Worm (Caenorhabditis elegans) whole organism, L3 larva: Measurements from ENCODE around the gene frpr-12.

Source experiments
- R02D3.7 ChIP-seq: fragments of 150-350 bp; optimal IDR thresholded peaks from 2 replicates; lab custom pipeline; 2014; ENCODE audit warnings: missing biosample characterization, missing genetic modification characterization
- ZK546.5 ChIP-seq: sonication (generic microtip); optimal IDR thresholded peaks from 2 replicates; lab custom pipeline; 2017; ENCODE audit warnings: missing biosample characterization, missing genetic modification characterization
- aly-2 ChIP-seq: fragments of 150-350 bp; optimal IDR thresholded peaks from 2 replicates; lab custom pipeline; 2014; ENCODE audit warnings: missing biosample characterization, missing genetic modification characterization
- ama-1 ChIP-seq: fragments of 150-350 bp; optimal IDR thresholded peaks from 2 replicates; lab custom pipeline; 2018
- ceh-16 ChIP-seq: sonication (generic microtip); optimal IDR thresholded peaks from 2 replicates; lab custom pipeline; 2017; ENCODE audit warnings: missing biosample characterization, missing genetic modification characterization
- ceh-28 ChIP-seq: fragments of 150-350 bp; optimal IDR thresholded peaks from 2 replicates; lab custom pipeline; 2014; ENCODE audit warnings: missing biosample characterization, missing genetic modification reagents, missing genetic modification characterization
- ceh-82 ChIP-seq: fragments of 150-350 bp; optimal IDR thresholded peaks from 2 replicates; lab custom pipeline; 2014; ENCODE audit warnings: missing biosample characterization, missing genetic modification characterization
- ceh-9 ChIP-seq: sonication (generic microtip); optimal IDR thresholded peaks from 2 replicates; lab custom pipeline; 2018; ENCODE audit warnings: missing biosample characterization, missing genetic modification characterization
- daf-12 ChIP-seq: fragments of 150-350 bp; optimal IDR thresholded peaks from 2 replicates; lab custom pipeline; 2014; ENCODE audit warnings: missing biosample characterization, missing genetic modification reagents, missing genetic modification characterization
- egl-27 ChIP-seq: sonication (generic microtip); optimal IDR thresholded peaks from 4 replicates; lab custom pipeline; 2017; ENCODE audit warnings: missing biosample characterization, missing genetic modification reagents, missing genetic modification characterization
- egl-5 ChIP-seq: fragments of 150-350 bp; optimal IDR thresholded peaks from 2 replicates; lab custom pipeline; 2017; ENCODE audit warnings: missing biosample characterization, missing genetic modification reagents, missing genetic modification characterization, inconsistent platforms
- elt-1 ChIP-seq: fragments of 150-350 bp; optimal IDR thresholded peaks from 2 replicates; lab custom pipeline; 2014; ENCODE audit warnings: missing biosample characterization, missing genetic modification characterization
- elt-2 ChIP-seq: sonication (generic microtip); optimal IDR thresholded peaks from 2 replicates; lab custom pipeline; 2016; ENCODE audit warnings: missing genetic modification reagents, mild to moderate bottlenecking, missing genetic modification characterization, missing compliant biosample characterization
- elt-3 ChIP-seq, 3 experiments: fragments of 150-350 bp in 1 of 3; sonication (generic microtip) in 2 of 3; optimal IDR thresholded peaks; 2 replicates in 2 of 3; 4 replicates in 1 of 3; lab custom pipeline; 2014 to 2017; ENCODE audit warnings: missing biosample characterization in 3 of 3, missing genetic modification characterization in 3 of 3
- fkh-2 ChIP-seq: fragments of 150-350 bp; optimal IDR thresholded peaks from 2 replicates; lab custom pipeline; 2014; ENCODE audit warnings: missing biosample characterization, missing genetic modification reagents, missing genetic modification characterization
- fos-1 ChIP-seq: fragments of 150-350 bp; optimal IDR thresholded peaks from 2 replicates; lab custom pipeline; 2014; ENCODE audit warnings: missing biosample characterization, missing genetic modification characterization
- hmg-11 ChIP-seq: sonication (generic microtip); optimal IDR thresholded peaks from 2 replicates; lab custom pipeline; 2016; ENCODE audit warnings: missing genetic modification characterization, missing compliant biosample characterization
- jun-1 ChIP-seq: fragments of 150-350 bp; optimal IDR thresholded peaks from 2 replicates; lab custom pipeline; 2014; ENCODE audit warnings: missing biosample characterization, missing genetic modification reagents, missing genetic modification characterization
- lin-15B ChIP-seq: fragments of 150-350 bp; optimal IDR thresholded peaks from 2 replicates; lab custom pipeline; 2014; ENCODE audit warnings: missing biosample characterization, missing genetic modification characterization
- lin-39 ChIP-seq: fragments of 150-350 bp; optimal IDR thresholded peaks from 2 replicates; lab custom pipeline; 2018; ENCODE audit warnings: missing biosample characterization, missing genetic modification reagents, missing genetic modification characterization
- mdl-1 ChIP-seq: fragments of 150-350 bp; optimal IDR thresholded peaks from 2 replicates; lab custom pipeline; 2014; ENCODE audit warnings: missing biosample characterization, missing genetic modification characterization
- mml-1 ChIP-seq: fragments of 150-350 bp; sonication (generic microtip); optimal IDR thresholded peaks from 3 replicates; lab custom pipeline; 2014; ENCODE audit warnings: missing biosample characterization, missing genetic modification characterization
- nfya-1 ChIP-seq: sonication (generic microtip); optimal IDR thresholded peaks from 2 replicates; lab custom pipeline; 2017; ENCODE audit warnings: missing genetic modification characterization, mild to moderate bottlenecking, missing compliant biosample characterization, antibody characterized with exemption, moderate library complexity; ENCODE audit not compliant: insufficient read depth
- nhr-11 ChIP-seq: fragments of 150-350 bp; optimal IDR thresholded peaks from 2 replicates; lab custom pipeline; 2014; ENCODE audit warnings: missing biosample characterization, missing genetic modification characterization
- nhr-12 ChIP-seq: fragments of 150-350 bp; optimal IDR thresholded peaks from 2 replicates; lab custom pipeline; 2014; ENCODE audit warnings: missing biosample characterization, missing genetic modification characterization
- nhr-23 ChIP-seq: fragments of 150-350 bp; optimal IDR thresholded peaks from 2 replicates; lab custom pipeline; 2014; ENCODE audit warnings: missing biosample characterization, missing genetic modification reagents, missing genetic modification characterization
- nhr-237 ChIP-seq: fragments of 150-350 bp; optimal IDR thresholded peaks from 2 replicates; lab custom pipeline; 2014; ENCODE audit warnings: missing biosample characterization, missing genetic modification characterization
- nhr-25 ChIP-seq: sonication (generic microtip); optimal IDR thresholded peaks from 2 replicates; lab custom pipeline; 2017; ENCODE audit warnings: missing biosample characterization, missing genetic modification characterization
- nhr-28 ChIP-seq: fragments of 150-350 bp; optimal IDR thresholded peaks from 2 replicates; lab custom pipeline; 2014; ENCODE audit warnings: missing biosample characterization, missing genetic modification characterization
- nhr-43 ChIP-seq: sonication (generic microtip); optimal IDR thresholded peaks from 2 replicates; lab custom pipeline; 2016; ENCODE audit warnings: mild to moderate bottlenecking, missing genetic modification characterization, missing compliant biosample characterization; ENCODE audit not compliant: poor library complexity, severe bottlenecking
- nhr-67 ChIP-seq: fragments of 150-350 bp; optimal IDR thresholded peaks from 2 replicates; lab custom pipeline; 2014; ENCODE audit warnings: missing biosample characterization, missing genetic modification characterization
- nhr-76 ChIP-seq: fragments of 150-350 bp; sonication (generic microtip); optimal IDR thresholded peaks from 5 replicates; lab custom pipeline; 2014; ENCODE audit warnings: missing biosample characterization, missing genetic modification characterization
- nhr-77 ChIP-seq: fragments of 150-350 bp; optimal IDR thresholded peaks from 2 replicates; lab custom pipeline; 2014; ENCODE audit warnings: missing biosample characterization, missing genetic modification characterization
- pha-4 ChIP-seq: fragments of 150-350 bp; optimal IDR thresholded peaks from 2 replicates; lab custom pipeline; 2014; ENCODE audit warnings: missing biosample characterization, missing genetic modification reagents, missing genetic modification characterization
- pqm-1 ChIP-seq: fragments of 150-350 bp; optimal IDR thresholded peaks from 2 replicates; lab custom pipeline; 2017; ENCODE audit warnings: missing biosample characterization, missing genetic modification characterization, inconsistent platforms
- sea-2 ChIP-seq: fragments of 150-350 bp; sonication (generic microtip); optimal IDR thresholded peaks from 4 replicates; lab custom pipeline; 2014; ENCODE audit warnings: missing biosample characterization, missing genetic modification reagents, missing genetic modification characterization
- skn-1 ChIP-seq: fragments of 150-350 bp; optimal IDR thresholded peaks from 2 replicates; lab custom pipeline; 2014; ENCODE audit warnings: missing biosample characterization, missing genetic modification characterization
- snpc-4 ChIP-seq: fragments of 150-350 bp; optimal IDR thresholded peaks from 2 replicates; lab custom pipeline; 2014; ENCODE audit warnings: missing biosample characterization, missing genetic modification characterization
- tbx-2 ChIP-seq: sonication (generic microtip); optimal IDR thresholded peaks from 2 replicates; lab custom pipeline; 2016; ENCODE audit warnings: mild to moderate bottlenecking, missing genetic modification characterization, missing compliant biosample characterization
- unc-39 ChIP-seq: sonication (generic microtip); optimal IDR thresholded peaks from 4 replicates; lab custom pipeline; 2017; ENCODE audit warnings: missing biosample characterization, missing genetic modification characterization
- unc-62 ChIP-seq: fragments of 150-350 bp; sonication (generic microtip); optimal IDR thresholded peaks from 4 replicates; lab custom pipeline; 2014; ENCODE audit warnings: missing biosample characterization, missing genetic modification reagents, missing genetic modification characterization
- zag-1 ChIP-seq: fragments of 150-350 bp; optimal IDR thresholded peaks from 2 replicates; lab custom pipeline; 2014; ENCODE audit warnings: missing biosample characterization, missing genetic modification characterization
- ztf-11 ChIP-seq: fragments of 150-350 bp; optimal IDR thresholded peaks from 2 replicates; lab custom pipeline; 2014; ENCODE audit warnings: missing biosample characterization, missing genetic modification characterization
- ztf-4 ChIP-seq: fragments of 150-350 bp; optimal IDR thresholded peaks from 2 replicates; lab custom pipeline; 2014; ENCODE audit warnings: missing biosample characterization, missing genetic modification characterization

The frpr-12 gene

ce11 chrV:8927715-8928114 lies 24.9 kb downstream of the frpr-12 start:
- TF ChIP-seq fkh-2 (tag; lab: Kevin White, UChicago) = no peak
- no peak for TF ChIP-seq ztf-4 (tag; lab: Kevin White, UChicago)
- TF ChIP-seq nhr-28 = no peak
- TF ChIP-seq, all 47 proteins: peak for 0

- TF ChIP-seq lin-15B (tag; lab: Kevin White, UChicago) (no peak), elt-2 (no peak), jun-1 (tag; lab: Kevin White, UChicago) (no peak), pha-4 (tag; lab: Kevin White, UChicago) (no peak), ZK546.5 (no peak), egl-27 (tag; lab: Kevin White, UChicago) (no peak), nhr-25 (tag; lab: Kevin White, UChicago) (no peak), mdl-1 (tag; lab: Kevin White, UChicago) (no peak), ceh-82 (tag; lab: Kevin White, UChicago) (no peak), nhr-28 (no peak), snpc-4 (tag; lab: Kevin White, UChicago) (no peak), fkh-2 (tag; lab: Kevin White, UChicago) (no peak), lin-39 (tag; lab: Kevin White, UChicago) (no peak), ztf-11 (tag; lab: Kevin White, UChicago) (no peak), nhr-237 (tag; lab: Kevin White, UChicago) (no peak), ceh-16 (no peak), nhr-12 (tag; lab: Kevin White, UChicago) (no peak), nhr-67 (tag; lab: Kevin White, UChicago) (no peak)
- TF ChIP-seq, all 47 proteins: peak for 0
These were observed 26.2 kb downstream of the frpr-12 start, which contains the start of gene H14N18.4 for ce11 chrV:8928967-8929366. Gene H14N18.4 (minus strand): TSS chrV:8928978.

- TF ChIP-seq egl-5 (tag; lab: Kevin White, UChicago) = no peak
- no peak for TF ChIP-seq nhr-77 (tag; lab: Kevin White, UChicago)
- no peak for TF ChIP-seq mml-1 (tag; lab: Kevin White, UChicago)
- TF ChIP-seq ceh-16 = no peak
- no peak for TF ChIP-seq aly-2 (tag; lab: Kevin White, UChicago)
- TF ChIP-seq ceh-9 (tag; lab: Kevin White, UChicago) = no peak
- no peak for TF ChIP-seq egl-27 (tag; lab: Kevin White, UChicago)
- TF ChIP-seq nhr-11 (tag; lab: Kevin White, UChicago) = no peak
- TF ChIP-seq daf-12 = no peak
- TF ChIP-seq ztf-4 (tag; lab: Kevin White, UChicago) = no peak
- no peak for TF ChIP-seq nhr-28
- no peak for TF ChIP-seq ceh-28 (tag; lab: Kevin White, UChicago)
- TF ChIP-seq elt-3 (tag; optimal IDR thresholded peaks at IDR 0.05; lab: Kevin White, UChicago) = no peak
- TF ChIP-seq ceh-82 (tag; lab: Kevin White, UChicago) = no peak
- TF ChIP-seq nhr-25 (tag; lab: Kevin White, UChicago) = no peak
- TF ChIP-seq nhr-12 (tag; lab: Kevin White, UChicago) = no peak
- TF ChIP-seq nhr-43 = no peak
- no peak for TF ChIP-seq nhr-76
- no peak for TF ChIP-seq skn-1 (tag; lab: Kevin White, UChicago)
- TF ChIP-seq, all 47 proteins: peak for 0
These were observed 29.5 kb downstream of the frpr-12 start, which contains the start of gene H14N18.2 for ce11 chrV:8932318-8932717. Gene H14N18.2 (plus strand): TSS chrV:8932618.

DNA sequence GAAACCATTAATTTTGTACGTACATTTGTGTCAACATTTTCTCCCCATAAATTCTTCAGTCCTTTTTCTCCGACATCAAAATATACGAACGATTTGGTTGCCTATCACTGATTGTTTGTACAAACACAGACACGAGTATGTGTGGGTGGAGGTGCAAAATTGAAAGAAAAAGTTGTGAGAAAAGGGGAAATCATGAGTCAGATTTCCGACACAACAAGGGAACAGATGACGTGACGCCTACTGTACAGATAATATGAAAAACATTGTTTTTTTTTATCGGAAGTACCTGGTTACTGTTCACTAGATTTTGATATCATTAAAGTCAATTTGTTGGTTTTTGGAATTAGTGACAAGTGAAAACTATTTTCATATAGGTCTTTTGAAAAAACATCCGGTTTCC lies 31.5 kb downstream of the frpr-12 start:
- TF ChIP-seq egl-27 (tag; lab: Kevin White, UChicago) (no peak), ceh-9 (tag; lab: Kevin White, UChicago) (no peak), elt-2 (peak; percentile 6), ama-1 (lab: Kevin White, UChicago) (peak; percentile 63)
- TF ChIP-seq, all 47 proteins: peak for 2

DNA sequence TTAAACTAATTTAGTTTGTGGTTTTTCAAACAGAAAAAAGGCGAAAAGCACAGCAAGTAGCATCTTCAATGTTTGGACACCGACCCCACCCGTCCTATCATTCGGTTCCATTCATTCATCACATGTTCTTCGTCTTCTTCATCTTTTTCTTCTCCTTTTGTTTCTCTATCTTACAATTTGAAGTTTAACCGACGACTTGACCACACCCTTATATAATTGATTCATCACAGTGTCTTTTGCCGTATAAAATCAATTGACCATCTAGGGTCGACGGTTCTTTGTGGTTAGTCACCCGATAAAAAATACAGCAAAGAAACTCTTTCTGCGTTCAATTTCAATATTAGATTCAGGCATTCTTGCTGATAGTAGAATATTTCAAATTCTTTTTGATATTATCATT lies 32.3 kb downstream of the frpr-12 start:
- TF ChIP-seq unc-39 = no peak
- no peak for TF ChIP-seq fos-1 (tag; lab: Kevin White, UChicago)
- TF ChIP-seq elt-1 (tag; lab: Kevin White, UChicago) = no peak
- TF ChIP-seq fkh-2 (tag; lab: Kevin White, UChicago) = no peak
- no peak for TF ChIP-seq hmg-11 (tag; lab: Kevin White, UChicago)
- TF ChIP-seq nhr-67 (tag; lab: Kevin White, UChicago) = no peak
- no peak for TF ChIP-seq ceh-16
- TF ChIP-seq nhr-76 = no peak
- TF ChIP-seq nfya-1 (tag; lab: Kevin White, UChicago) = peak; percentile 18
- no peak for TF ChIP-seq R02D3.7
- TF ChIP-seq nhr-43 = no peak
- TF ChIP-seq tbx-2 = no peak
- peak; percentile 42 for TF ChIP-seq nhr-25 (tag; lab: Kevin White, UChicago)
- TF ChIP-seq sea-2 = no peak
- TF ChIP-seq ZK546.5 = no peak
- TF ChIP-seq nhr-28 = no peak
- TF ChIP-seq nhr-23 (tag; lab: Kevin White, UChicago) = peak; percentile 37
- no peak for TF ChIP-seq zag-1 (tag; lab: Kevin White, UChicago)
- peak in 1 of 3 experiments; percentile 17 for TF ChIP-seq elt-3 (tag; optimal IDR thresholded peaks at IDR 0.05; lab: Kevin White, UChicago)
- TF ChIP-seq aly-2 (tag; lab: Kevin White, UChicago) = no peak
- TF ChIP-seq nhr-237 (tag; lab: Kevin White, UChicago) = no peak
- TF ChIP-seq unc-62 = no peak
- no peak for TF ChIP-seq ztf-11 (tag; lab: Kevin White, UChicago)
- TF ChIP-seq pqm-1 (tag; lab: Kevin White, UChicago) = no peak
- peak; percentile 42 for TF ChIP-seq elt-2
- TF ChIP-seq nhr-12 (tag; lab: Kevin White, UChicago) = no peak
